Fruit fly (Drosophila melanogaster) whole organism, pupa: ENCODE data around the gene CG2875.

Source experiments
- CG14655 ChIP-seq: fragments of 200-800 bp; sonication (Bioruptor generic); optimal IDR thresholded peaks from 3 replicates; lab custom pipeline; 2017; ENCODE audit warnings: mild to moderate bottlenecking, missing biosample characterization, missing genetic modification reagents, missing genetic modification characterization
- CG32121 ChIP-seq: fragments of 200-800 bp; sonication (Bioruptor generic); IDR thresholded peaks from 2 replicates; pipeline ENCODE4 v1.3.6; 2022; ENCODE audit warnings: missing biosample characterization, missing genetic modification characterization
- CG34367 ChIP-seq: fragments of 200-800 bp; sonication (Bioruptor generic); optimal IDR thresholded peaks from 2 replicates; lab custom pipeline; 2018; ENCODE audit warnings: missing biosample characterization, mild to moderate bottlenecking, missing genetic modification characterization
- CG8159 ChIP-seq: fragments of 200-800 bp; sonication (Bioruptor generic); optimal IDR thresholded peaks from 3 replicates; lab custom pipeline; 2018; ENCODE audit warnings: missing biosample characterization, mild to moderate bottlenecking, missing genetic modification characterization, moderate library complexity
- CG9948 ChIP-seq: fragments of 200-800 bp; sonication (Bioruptor generic); optimal IDR thresholded peaks from 2 replicates; lab custom pipeline; 2018; ENCODE audit warnings: missing biosample characterization, mild to moderate bottlenecking, missing genetic modification characterization, moderate library complexity
- EcR ChIP-seq: fragments of 200-800 bp; sonication (Bioruptor generic); optimal IDR thresholded peaks from 3 replicates; lab custom pipeline; 2019; ENCODE audit warnings: missing biosample characterization, missing genetic modification characterization, mild to moderate bottlenecking, moderate library complexity, missing genetic modification reagents
- Pif1B ChIP-seq: fragments of 200-800 bp; sonication (Bioruptor generic); optimal IDR thresholded peaks from 3 replicates; lab custom pipeline; 2016; ENCODE audit warnings: missing biosample characterization, missing genetic modification characterization
- rn ChIP-seq: fragments of 200-800 bp; sonication (Bioruptor generic); IDR thresholded peaks from 2 replicates; pipeline ENCODE4 v1.3.6; 2022; ENCODE audit warnings: missing biosample characterization, missing genetic modification characterization

- TF ChIP-seq EcR (GFP tag; lab: Kevin White, UChicago) (no peak), CG32121 (GFP tag; lab: Robert Waterston, UW) (no peak), CG8159 (tag; lab: Kevin White, UChicago) (peak; percentile 16), CG34367 (tag; lab: Kevin White, UChicago) (no peak), CG9948 (no peak), rn (no peak), Pif1B (GFP tag; lab: Kevin White, UChicago) (no peak), CG14655 (GFP tag; lab: Kevin White, UChicago) (peak; percentile 28)
Measured at dm6 chrX:3594245-3594644, 20.8 kb upstream of the CG2875 start.
